Worm (Caenorhabditis elegans) whole organism, L4 larva: ENCODE results near the gene lgc-40.

Experiments
- D1046.2 ChIP-seq: fragments of 200-800 bp; sonication (Bioruptor generic); IDR thresholded peaks from 2 replicates; pipeline ENCODE4 v1.3.6; 2022; ENCODE audit warnings: missing genetic modification characterization, missing compliant biosample characterization
- F26F4.8 ChIP-seq: fragments of 200-800 bp; sonication (Bioruptor generic); conservative IDR thresholded peaks from 2 replicates; pipeline ENCODE4 v1.3.6; 2022; ENCODE audit warnings: missing genetic modification characterization, missing compliant biosample characterization
- F49E8.2 ChIP-seq: sonication (generic microtip); optimal IDR thresholded peaks from 2 replicates; lab custom pipeline; 2016; ENCODE audit warnings: missing compliant biosample characterization, mild to moderate bottlenecking, missing genetic modification characterization, borderline replicate concordance
- R02D3.7 ChIP-seq: fragments of 150-350 bp; sonication (generic microtip); optimal IDR thresholded peaks from 3 replicates; lab custom pipeline; 2014; ENCODE audit warnings: missing biosample characterization, missing genetic modification characterization
- Y105C5A.15 ChIP-seq: fragments of 200-800 bp; sonication (Bioruptor generic); IDR thresholded peaks from 2 replicates; pipeline ENCODE4 v1.3.6; 2022; ENCODE audit warnings: missing genetic modification characterization, missing compliant biosample characterization
- Y5F2A.4 ChIP-seq: fragments of 200-800 bp; sonication (Bioruptor generic); optimal IDR thresholded peaks from 2 replicates; lab custom pipeline; 2018; ENCODE audit warnings: mild to moderate bottlenecking, missing genetic modification characterization, missing compliant biosample characterization
- Y75B8A.6 ChIP-seq: fragments of 200-800 bp; sonication (Bioruptor generic); IDR thresholded peaks from 2 replicates; pipeline ENCODE4 v1.3.6; 2022; ENCODE audit warnings: missing genetic modification reagents, missing genetic modification characterization, missing compliant biosample characterization
- ZK546.5 ChIP-seq, 2 experiments: sonication (generic microtip); optimal IDR thresholded peaks; 2 replicates each; lab custom pipeline; 2017; ENCODE audit warnings: missing biosample characterization in 2 of 2, missing genetic modification characterization in 2 of 2
- aha-1 ChIP-seq: fragments of 150-350 bp; peaks from one replicate; lab custom pipeline; 2014; ENCODE audit warnings: missing biosample characterization, missing genetic modification characterization
- arid-1 ChIP-seq: fragments of 200-800 bp; sonication (Bioruptor generic); conservative IDR thresholded peaks from 2 replicates; pipeline ENCODE4 v1.3.6; 2022; ENCODE audit warnings: missing genetic modification reagents, missing genetic modification characterization, missing compliant biosample characterization
- attf-4 ChIP-seq: sonication (generic microtip); optimal IDR thresholded peaks from 3 replicates; lab custom pipeline; 2017; ENCODE audit warnings: missing biosample characterization, missing genetic modification characterization
- ceh-20 ChIP-seq: fragments of 200-800 bp; sonication (Bioruptor generic); IDR thresholded peaks from 2 replicates; pipeline ENCODE4 v1.3.6; 2022; ENCODE audit warnings: missing genetic modification reagents, missing genetic modification characterization, missing compliant biosample characterization
- ceh-28 ChIP-seq: fragments of 150-350 bp; optimal IDR thresholded peaks from 2 replicates; lab custom pipeline; 2014; ENCODE audit warnings: missing biosample characterization, missing genetic modification reagents, missing genetic modification characterization
- ceh-32 ChIP-seq: sonication (generic microtip); optimal IDR thresholded peaks from 2 replicates; lab custom pipeline; 2016; ENCODE audit warnings: mild to moderate bottlenecking, missing genetic modification characterization, missing compliant biosample characterization; ENCODE audit not compliant: poor library complexity
- ceh-44 ChIP-seq: fragments of 200-800 bp; sonication (Bioruptor generic); IDR thresholded peaks from 2 replicates; pipeline ENCODE4 v1.3.6; 2022; ENCODE audit warnings: missing genetic modification reagents, missing genetic modification characterization, missing compliant biosample characterization
- cey-2 ChIP-seq: sonication (generic microtip); optimal IDR thresholded peaks from 3 replicates; lab custom pipeline; 2017; ENCODE audit warnings: missing genetic modification characterization, mild to moderate bottlenecking, missing compliant biosample characterization, antibody characterized with exemption, borderline replicate concordance; ENCODE audit not compliant: insufficient read depth
- ctbp-1 ChIP-seq: fragments of 200-800 bp; sonication (Bioruptor generic); IDR thresholded peaks from 2 replicates; pipeline ENCODE4 v1.3.6; 2022; ENCODE audit warnings: missing genetic modification reagents, missing genetic modification characterization, missing compliant biosample characterization
- daf-12 ChIP-seq: fragments of 150-350 bp; optimal IDR thresholded peaks from 2 replicates; lab custom pipeline; 2014; ENCODE audit warnings: missing biosample characterization, missing genetic modification reagents, missing genetic modification characterization
- daf-19 ChIP-seq: fragments of 200-800 bp; sonication (Bioruptor generic); conservative IDR thresholded peaks from 2 replicates; pipeline ENCODE4 v1.3.6; 2022; ENCODE audit warnings: missing genetic modification characterization, missing compliant biosample characterization
- dmd-6 ChIP-seq: fragments of 200-800 bp; sonication (Bioruptor generic); IDR thresholded peaks from 2 replicates; pipeline ENCODE4 v1.3.6; 2022; ENCODE audit warnings: missing genetic modification reagents, missing genetic modification characterization, missing compliant biosample characterization
- dmd-8 ChIP-seq: fragments of 200-800 bp; sonication (Bioruptor generic); IDR thresholded peaks from 2 replicates; pipeline ENCODE4 v1.3.6; 2022; ENCODE audit warnings: missing genetic modification characterization, missing compliant biosample characterization
- duxl-1 ChIP-seq: sonication (generic microtip); optimal IDR thresholded peaks from 2 replicates; lab custom pipeline; 2016; ENCODE audit warnings: mild to moderate bottlenecking, missing genetic modification characterization, moderate library complexity, missing compliant biosample characterization; ENCODE audit not compliant: poor library complexity
- egl-27 ChIP-seq: sonication (generic microtip); optimal IDR thresholded peaks from 3 replicates; lab custom pipeline; 2017; ENCODE audit warnings: missing biosample characterization, missing genetic modification reagents, missing genetic modification characterization
- fos-1 ChIP-seq: fragments of 150-350 bp; optimal IDR thresholded peaks from 2 replicates; lab custom pipeline; 2014; ENCODE audit warnings: missing biosample characterization, missing genetic modification characterization
- hif-1 ChIP-seq, 2 experiments: sonication (generic microtip); optimal IDR thresholded peaks; 2 replicates each; lab custom pipeline; 2016 to 2017; ENCODE audit warnings: missing compliant biosample characterization in 2 of 2, missing genetic modification characterization in 2 of 2, missing genetic modification reagents in 2 of 2, missing genotype in 2 of 2, mild to moderate bottlenecking in 1 of 2
- hlh-30 ChIP-seq: sonication (generic microtip); optimal IDR thresholded peaks from 2 replicates; lab custom pipeline; 2017; ENCODE audit warnings: antibody characterized with exemption, mild to moderate bottlenecking, missing genetic modification characterization, missing compliant biosample characterization; ENCODE audit not compliant: insufficient read depth
- lin-1 ChIP-seq: fragments of 200-800 bp; sonication (Bioruptor generic); IDR thresholded peaks from 2 replicates; pipeline ENCODE4 v1.3.6; 2022; ENCODE audit warnings: missing genetic modification reagents, missing genetic modification characterization, missing compliant biosample characterization
- lin-29 ChIP-seq: fragments of 200-800 bp; sonication (Bioruptor generic); IDR thresholded peaks from 2 replicates; pipeline ENCODE4 v1.3.6; 2022; ENCODE audit warnings: missing genetic modification reagents, missing genetic modification characterization, missing compliant biosample characterization
- lin-38 ChIP-seq: fragments of 200-800 bp; sonication (Bioruptor generic); IDR thresholded peaks from 2 replicates; pipeline ENCODE4 v1.3.6; 2022; ENCODE audit warnings: missing genetic modification reagents, missing genetic modification characterization, missing compliant biosample characterization
- lin-39 ChIP-seq: fragments of 150-350 bp; optimal IDR thresholded peaks from 2 replicates; lab custom pipeline; 2014; ENCODE audit warnings: missing biosample characterization, missing genetic modification reagents, missing genetic modification characterization
- mdl-1 ChIP-seq, 2 experiments: fragments of 150-350 bp in 1 of 2; sonication (generic microtip) in 1 of 2; optimal IDR thresholded peaks; 2 replicates each; lab custom pipeline; 2014 to 2017; ENCODE audit warnings: missing biosample characterization in 2 of 2, missing genetic modification characterization in 2 of 2
- mdt-29 ChIP-seq: fragments of 200-800 bp; sonication (Bioruptor generic); IDR thresholded peaks from 2 replicates; pipeline ENCODE4 v1.3.6; 2022; ENCODE audit warnings: missing genetic modification reagents, missing genetic modification characterization, missing compliant biosample characterization
- mes-2 ChIP-seq: sonication (generic microtip); optimal IDR thresholded peaks from 2 replicates; lab custom pipeline; 2016; ENCODE audit warnings: missing genotype, mild to moderate bottlenecking, missing genetic modification characterization, missing compliant biosample characterization; ENCODE audit not compliant: poor library complexity, severe bottlenecking
- mxl-2 ChIP-seq: fragments of 200-800 bp; sonication (Bioruptor generic); conservative IDR thresholded peaks from 2 replicates; pipeline ENCODE4 v1.3.6; 2022; ENCODE audit warnings: missing genetic modification reagents, missing genetic modification characterization, missing compliant biosample characterization
- nhr-102 ChIP-seq: sonication (generic microtip); optimal IDR thresholded peaks from 2 replicates; lab custom pipeline; 2016; ENCODE audit warnings: mild to moderate bottlenecking, missing genetic modification characterization, moderate library complexity, missing compliant biosample characterization
- nhr-42 ChIP-seq: fragments of 200-800 bp; sonication (Bioruptor generic); IDR thresholded peaks from 2 replicates; pipeline ENCODE4 v1.3.6; 2022; ENCODE audit warnings: missing genetic modification characterization, missing compliant biosample characterization
- php-3 ChIP-seq: fragments of 200-800 bp; sonication (Bioruptor generic); IDR thresholded peaks from 2 replicates; pipeline ENCODE4 v1.3.6; 2022; ENCODE audit warnings: missing genetic modification reagents, missing genetic modification characterization, missing compliant biosample characterization
- rbr-2 ChIP-seq: sonication (generic microtip); optimal IDR thresholded peaks from 2 replicates; lab custom pipeline; 2016; ENCODE audit warnings: missing genotype, missing genetic modification characterization, missing compliant biosample characterization
- sdz-12 ChIP-seq: fragments of 200-800 bp; sonication (Bioruptor generic); optimal IDR thresholded peaks from 2 replicates; lab custom pipeline; 2018; ENCODE audit warnings: mild to moderate bottlenecking, missing genetic modification characterization, missing compliant biosample characterization
- skn-1 ChIP-seq: fragments of 150-350 bp; optimal IDR thresholded peaks from 2 replicates; lab custom pipeline; 2014; ENCODE audit warnings: missing biosample characterization, missing genetic modification characterization
- spr-1 ChIP-seq: sonication (generic microtip); optimal IDR thresholded peaks from 2 replicates; lab custom pipeline; 2016; ENCODE audit warnings: mild to moderate bottlenecking, missing genetic modification characterization, missing compliant biosample characterization
- spr-3 ChIP-seq: fragments of 200-800 bp; sonication (Bioruptor generic); optimal IDR thresholded peaks from 2 replicates; lab custom pipeline; 2018; ENCODE audit warnings: mild to moderate bottlenecking, missing genetic modification characterization, missing compliant biosample characterization
- tag-97 ChIP-seq: fragments of 200-800 bp; sonication (Bioruptor generic); IDR thresholded peaks from 2 replicates; pipeline ENCODE4 v1.3.6; 2022; ENCODE audit warnings: missing genetic modification characterization, missing compliant biosample characterization
- unc-39 ChIP-seq: sonication (generic microtip); optimal IDR thresholded peaks from 2 replicates; lab custom pipeline; 2017; ENCODE audit warnings: missing biosample characterization, missing genetic modification characterization
- unc-62 ChIP-seq, 3 experiments: fragments of 150-350 bp in 1 of 3; sonication (generic microtip); optimal IDR thresholded peaks in 2 of 3; peaks in 1 of 3; 1 replicate in 1 of 3; 2 replicates in 2 of 3; lab custom pipeline; 2014 to 2017; ENCODE audit warnings: missing biosample characterization in 3 of 3, missing genetic modification characterization in 3 of 3, missing genetic modification reagents in 3 of 3, missing genotype in 1 of 3
- vab-7 ChIP-seq: fragments of 200-800 bp; sonication (Bioruptor generic); IDR thresholded peaks from 2 replicates; pipeline ENCODE4 v1.3.6; 2022; ENCODE audit warnings: missing genetic modification reagents, missing genetic modification characterization, missing compliant biosample characterization
- zag-1 ChIP-seq: fragments of 150-350 bp; optimal IDR thresholded peaks from 2 replicates; lab custom pipeline; 2014; ENCODE audit warnings: missing biosample characterization, missing genetic modification characterization
- zfp-2 ChIP-seq: sonication (generic microtip); optimal IDR thresholded peaks from 2 replicates; lab custom pipeline; 2016; ENCODE audit warnings: mild to moderate bottlenecking, missing genetic modification characterization, missing compliant biosample characterization
- zfp-3 ChIP-seq: fragments of 200-800 bp; sonication (Bioruptor generic); conservative IDR thresholded peaks from 2 replicates; pipeline ENCODE4 v1.3.6; 2022; ENCODE audit warnings: missing genetic modification reagents, missing genetic modification characterization, missing compliant biosample characterization
- zip-11 ChIP-seq: fragments of 200-800 bp; sonication (Bioruptor generic); IDR thresholded peaks from 2 replicates; pipeline ENCODE4 v1.3.6; 2022; ENCODE audit warnings: missing genetic modification characterization, missing compliant biosample characterization
- zip-2 ChIP-seq: fragments of 150-350 bp; optimal IDR thresholded peaks from 2 replicates; lab custom pipeline; 2014; ENCODE audit warnings: missing biosample characterization, missing genetic modification characterization

The lgc-40 gene

ce11 chrX:2328873-2329272 is 31.0 kb upstream of the lgc-40 start (continued):
- TF ChIP-seq ceh-32: no peak
- TF ChIP-seq php-3 (GFP tag; lab: Robert Waterston, UW): no peak
- TF ChIP-seq nhr-42 (GFP tag; lab: Robert Waterston, UW): no peak
- TF ChIP-seq fos-1 (tag; lab: Kevin White, UChicago): no peak
- no peak for TF ChIP-seq Y5F2A.4 (GFP tag; lab: Kevin White, UChicago)
- no peak for TF ChIP-seq spr-1 (tag; lab: Kevin White, UChicago)
- TF ChIP-seq zip-2 (tag; lab: Kevin White, UChicago): no peak
- no peak for TF ChIP-seq daf-19 (GFP tag; lab: Robert Waterston, UW)
- TF ChIP-seq mxl-2 (GFP tag; lab: Robert Waterston, UW): no peak
- no peak for TF ChIP-seq skn-1 (tag; lab: Kevin White, UChicago)
- peak; percentile 8 for TF ChIP-seq duxl-1 (tag; lab: Kevin White, UChicago)
- peak; percentile 94 for TF ChIP-seq aha-1
- TF ChIP-seq ctbp-1 (GFP tag; lab: Robert Waterston, UW): no peak
- no peak for TF ChIP-seq dmd-8 (GFP tag; lab: Robert Waterston, UW)
- no peak for TF ChIP-seq sdz-12 (GFP tag; lab: Kevin White, UChicago)
- TF ChIP-seq D1046.2 (GFP tag; lab: Robert Waterston, UW): no peak
- no peak for TF ChIP-seq mdl-1 (tag; optimal IDR thresholded peaks at IDR 0.05; lab: Kevin White, UChicago)
- TF ChIP-seq unc-39 (tag; lab: Kevin White, UChicago): no peak
- no peak for TF ChIP-seq ceh-20 (GFP tag; lab: Robert Waterston, UW)
- no peak for TF ChIP-seq unc-62 (GFP tag; optimal IDR thresholded peaks at IDR 0.05 in 1 of 2; lab: Kevin White, UChicago)
- no peak for TF ChIP-seq unc-62 (tag; optimal IDR thresholded peaks at IDR 0.05; lab: Kevin White, UChicago)
- no peak for TF ChIP-seq R02D3.7
- TF ChIP-seq rbr-2 (tag; lab: Kevin White, UChicago): no peak
- peak; percentile 39 for TF ChIP-seq lin-38 (GFP tag; lab: Robert Waterston, UW)
- TF ChIP-seq nhr-102 (tag; lab: Kevin White, UChicago): peak; percentile 66
- TF ChIP-seq zip-11 (GFP tag; lab: Robert Waterston, UW): no peak
- TF ChIP-seq Y105C5A.15 (GFP tag; lab: Robert Waterston, UW): no peak
- TF ChIP-seq ceh-28 (tag; lab: Kevin White, UChicago): no peak
- peak; percentile 67 for TF ChIP-seq mes-2 (tag; lab: Kevin White, UChicago)
- no peak for TF ChIP-seq Y75B8A.6 (GFP tag; lab: Robert Waterston, UW)
- TF ChIP-seq vab-7 (GFP tag; lab: Robert Waterston, UW): 0 out of 2 replicates have a peak, but pooled peaks have one; percentile 8
- TF ChIP-seq ceh-44: peak; percentile 7; the same call in 1 of the 2 replicates
- TF ChIP-seq mdt-29 (GFP tag; lab: Robert Waterston, UW): peak; percentile 56; the same call in 1 of the 2 replicates
- no peak for TF ChIP-seq zag-1
- no peak for TF ChIP-seq lin-29 (GFP tag; lab: Robert Waterston, UW)
- no peak for TF ChIP-seq F26F4.8 (GFP tag; lab: Robert Waterston, UW)
- peak; percentile 29 for TF ChIP-seq hlh-30
- no peak for TF ChIP-seq dmd-6 (GFP tag; lab: Robert Waterston, UW)
- no peak for TF ChIP-seq lin-39 (tag; lab: Kevin White, UChicago)
- TF ChIP-seq zfp-3 (GFP tag; lab: Robert Waterston, UW): no peak
- TF ChIP-seq attf-4 (tag; lab: Kevin White, UChicago): no peak
- no peak for TF ChIP-seq arid-1 (GFP tag; lab: Robert Waterston, UW)
- TF ChIP-seq F49E8.2: no peak
- no peak for TF ChIP-seq hif-1 (tag; optimal IDR thresholded peaks at IDR 0.05; lab: Kevin White, UChicago)
- TF ChIP-seq lin-1 (GFP tag; lab: Robert Waterston, UW): no peak
- no peak for TF ChIP-seq egl-27 (tag; lab: Kevin White, UChicago)
- TF ChIP-seq daf-12: no peak
- no peak for TF ChIP-seq spr-3 (GFP tag; lab: Kevin White, UChicago)
- no peak for TF ChIP-seq tag-97
- no peak for TF ChIP-seq zfp-2 (tag; lab: Kevin White, UChicago)
- TF ChIP-seq cey-2 (tag; lab: Kevin White, UChicago): no peak
- no peak for TF ChIP-seq ZK546.5 (tag; optimal IDR thresholded peaks at IDR 0.05; lab: Kevin White, UChicago)
